Worm (Caenorhabditis elegans) whole organism, young adult: ENCODE measurements around the gene mrps-2.

ENCODE experiments used
- F22D6.2 ChIP-seq: sonication (generic microtip); optimal IDR thresholded peaks from 2 replicates; lab custom pipeline; 2016; ENCODE audit warnings: mild to moderate bottlenecking, missing genetic modification characterization, missing compliant biosample characterization
- F23B12.7 ChIP-seq: sonication (generic microtip); optimal IDR thresholded peaks from 2 replicates; lab custom pipeline; 2017; ENCODE audit warnings: missing genetic modification characterization, mild to moderate bottlenecking, missing compliant biosample characterization, antibody characterized with exemption, moderate library complexity; ENCODE audit not compliant: insufficient read depth
- K11D2.4 ChIP-seq: fragments of 200-800 bp; sonication (Bioruptor generic); IDR thresholded peaks from 2 replicates; pipeline ENCODE4 v1.3.6; 2022; ENCODE audit warnings: missing genetic modification reagents, missing genetic modification characterization, missing compliant biosample characterization
- K12H6.12 ChIP-seq: fragments of 200-800 bp; sonication (Bioruptor generic); optimal IDR thresholded peaks from 2 replicates; lab custom pipeline; 2018; ENCODE audit warnings: mild to moderate bottlenecking, missing genetic modification characterization, missing compliant biosample characterization
- ama-1 ChIP-seq, 3 experiments: fragments of 150-350 bp in 1 of 3; sonication (generic microtip) in 2 of 3; optimal IDR thresholded peaks; 2 replicates each; lab custom pipeline; 2014 to 2018; ENCODE audit warnings: missing biosample characterization in 2 of 3, missing genetic modification characterization in 2 of 3, missing genetic modification reagents in 2 of 3
- him-1 ChIP-seq: sonication (generic microtip); optimal IDR thresholded peaks from 2 replicates; lab custom pipeline; 2016; ENCODE audit warnings: missing genotype, missing genetic modification reagents, missing genetic modification characterization, missing compliant biosample characterization
- let-526 ChIP-seq: fragments of 200-800 bp; sonication (Bioruptor generic); IDR thresholded peaks from 2 replicates; pipeline ENCODE4 v1.3.6; 2022; ENCODE audit warnings: missing genetic modification reagents, missing genetic modification characterization, missing compliant biosample characterization
- madf-10 ChIP-seq: sonication (generic microtip); optimal IDR thresholded peaks from 2 replicates; lab custom pipeline; 2016; ENCODE audit warnings: mild to moderate bottlenecking, missing genetic modification characterization, missing compliant biosample characterization
- nhr-27 ChIP-seq: fragments of 200-800 bp; sonication (Bioruptor generic); optimal IDR thresholded peaks from 2 replicates; lab custom pipeline; 2018; ENCODE audit warnings: mild to moderate bottlenecking, missing genetic modification characterization, moderate library complexity, missing compliant biosample characterization
- pha-4 ChIP-seq: fragments of 150-350 bp; sonication (generic microtip); optimal IDR thresholded peaks from 2 replicates; lab custom pipeline; 2014; ENCODE audit warnings: missing biosample characterization, missing genetic modification reagents, missing genetic modification characterization
- somi-1 ChIP-seq: fragments of 200-800 bp; sonication (Bioruptor generic); optimal IDR thresholded peaks from 2 replicates; lab custom pipeline; 2018; ENCODE audit warnings: mild to moderate bottlenecking, missing genetic modification characterization, missing compliant biosample characterization
- unc-130 ChIP-seq: sonication (generic microtip); optimal IDR thresholded peaks from 2 replicates; lab custom pipeline; 2016; ENCODE audit warnings: missing genetic modification reagents, missing genetic modification characterization, missing compliant biosample characterization
- unc-62 ChIP-seq: fragments of 150-350 bp; optimal IDR thresholded peaks from 2 replicates; lab custom pipeline; 2014; ENCODE audit warnings: missing biosample characterization, missing genetic modification reagents, missing genetic modification characterization

ce11 chrV:8495965-8496364, 30.5 kb downstream of the mrps-2 start:
- TF ChIP-seq K11D2.4 (GFP tag; lab: Robert Waterston, UW) (no peak), K12H6.12 (tag; lab: Kevin White, UChicago) (no peak), unc-62 (no peak), F22D6.2 (tag; lab: Kevin White, UChicago) (no peak), pha-4 (tag; lab: Kevin White, UChicago) (no peak), somi-1 (GFP tag; lab: Kevin White, UChicago) (peak; percentile 11), ama-1 (optimal IDR thresholded peaks at IDR 0.05; lab: Kevin White, UChicago) (no peak), ama-1 (GFP tag; optimal IDR thresholded peaks at IDR 0.05; lab: Kevin White, UChicago) (peak in 1 of 2 experiments; percentile 72), nhr-27 (tag; lab: Kevin White, UChicago) (peak; percentile 13), unc-130 (GFP tag; lab: Kevin White, UChicago) (no peak), madf-10 (tag; lab: Kevin White, UChicago) (peak; percentile 33), let-526 (GFP tag; lab: Robert Waterston, UW) (no peak), F23B12.7 (tag; lab: Kevin White, UChicago) (peak; percentile 58), him-1 (tag; lab: Kevin White, UChicago) (peak; percentile 89)
